Fruit fly (Drosophila melanogaster): ENCODE measurements around the gene PQBP1.

PQBP1 gene

DNA sequence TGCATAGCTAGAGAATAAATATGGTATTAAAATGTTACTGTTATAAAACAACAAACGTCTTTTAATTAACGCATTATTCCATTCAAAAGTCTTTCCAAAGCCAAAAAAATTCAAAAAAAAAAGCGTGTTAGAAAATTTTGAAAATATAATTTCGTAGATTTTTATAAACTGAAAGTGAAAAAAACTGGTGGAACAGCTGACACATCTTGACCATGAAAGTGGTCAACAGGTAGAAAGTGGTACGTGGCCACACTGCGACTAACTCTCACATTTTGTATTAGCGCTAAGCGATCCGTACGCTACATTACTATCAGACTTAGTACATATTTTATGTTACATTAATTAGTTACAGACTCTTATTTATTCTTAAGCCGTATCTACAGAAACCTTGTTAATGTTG, 5.3 kb downstream of the PQBP1 start, which contains the start of gene CG11836:
Gene CG11836 (plus strand): TSS at position 256 of the 400 bp plus-strand sequence.
- TF ChIP-seq Hr83 (GFP tag; optimal IDR thresholded peaks at IDR 0.05; ENCODE audit: poor library complexity, severe bottlenecking) (no peak), CG9705 (GFP tag; optimal IDR thresholded peaks at IDR 0.05) (no peak), foxo (GFP tag; optimal IDR thresholded peaks at IDR 0.05) (no peak), CG32264 (GFP tag; optimal IDR thresholded peaks at IDR 0.05) (no peak), psq (GFP tag; optimal IDR thresholded peaks at IDR 0.05) (no peak), ey (GFP tag; optimal IDR thresholded peaks at IDR 0.05) (no peak), HLH106 (tag; optimal IDR thresholded peaks at IDR 0.05) (no peak), Dfd (GFP tag; optimal IDR thresholded peaks at IDR 0.05) (no peak), dsf (GFP tag; optimal IDR thresholded peaks at IDR 0.05; ENCODE audit: borderline replicate concordance) (no peak), rgr (GFP tag; optimal IDR thresholded peaks at IDR 0.05) (no peak), fru (GFP tag; optimal IDR thresholded peaks at IDR 0.05) (no peak), woc (GFP tag; optimal IDR thresholded peaks at IDR 0.05) (no peak)

DNA sequence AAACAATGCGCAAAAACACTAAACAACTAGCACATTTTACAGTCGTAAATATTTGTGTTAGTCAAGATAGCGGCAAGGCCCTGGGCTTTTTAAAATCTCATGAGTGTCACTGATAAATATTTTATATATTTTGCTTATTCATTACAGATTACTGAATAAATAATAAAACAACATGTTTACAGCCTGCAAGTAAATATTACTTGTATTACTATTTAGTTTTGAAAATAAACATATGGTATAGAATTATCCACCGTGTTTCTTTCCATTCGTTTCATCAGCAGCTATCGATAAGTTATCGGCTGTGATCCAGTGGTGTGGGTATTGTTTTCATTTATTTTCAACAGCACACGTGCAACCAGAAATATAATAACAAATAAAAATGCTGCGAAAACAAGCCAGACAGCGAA, 9.0 kb downstream of the PQBP1 start, which contains the start of the genes shams and CG11920:
Gene shams (minus strand): TSS at position 50 of the 407 bp plus-strand sequence.
Gene CG11920 (plus strand): TSS at position 320 of the 407 bp plus-strand sequence.
- TF ChIP-seq Myc (optimal IDR thresholded peaks at IDR 0.05) (peak; percentile 47), pan (optimal IDR thresholded peaks at IDR 0.05) (no peak), HLH106 (tag; optimal IDR thresholded peaks at IDR 0.05) (peak; percentile 17), dmrt93B (GFP tag; optimal IDR thresholded peaks at IDR 0.05) (no peak), N (GFP tag; optimal IDR thresholded peaks at IDR 0.05) (no peak), CG9705 (GFP tag; optimal IDR thresholded peaks at IDR 0.05) (no peak), OdsH (GFP tag; optimal IDR thresholded peaks at IDR 0.05) (peak; percentile 25), Rel (GFP tag; optimal IDR thresholded peaks at IDR 0.05) (no peak), Rel (tag; optimal IDR thresholded peaks at IDR 0.05) (peak; percentile 17), sv (GFP tag; optimal IDR thresholded peaks at IDR 0.05) (no peak), ey (GFP tag; optimal IDR thresholded peaks at IDR 0.05) (no peak), Sp1 (GFP tag; optimal IDR thresholded peaks at IDR 0.05) (no peak), CG32264 (GFP tag; optimal IDR thresholded peaks at IDR 0.05) (no peak), GATAd (GFP tag; optimal IDR thresholded peaks at IDR 0.05) (no peak), dl (GFP tag; optimal IDR thresholded peaks at IDR 0.05; ENCODE audit: insufficient read depth in 1 of 2, partially characterized antibody in 2 of 2) (no peak), Hr78 (GFP tag; optimal IDR thresholded peaks at IDR 0.05) (no peak), Abd-B (GFP tag; optimal IDR thresholded peaks at IDR 0.05) (no peak), sage (GFP tag; optimal IDR thresholded peaks at IDR 0.05) (no peak), Hnf4 (GFP tag; optimal IDR thresholded peaks at IDR 0.05) (peak; percentile 20), Dfd (GFP tag; optimal IDR thresholded peaks at IDR 0.05) (no peak), psq (GFP tag; optimal IDR thresholded peaks at IDR 0.05) (no peak), woc (GFP tag; optimal IDR thresholded peaks at IDR 0.05) (peak; percentile 55), foxo (GFP tag; optimal IDR thresholded peaks at IDR 0.05) (no peak), br (GFP tag; optimal IDR thresholded peaks at IDR 0.05) (no peak), CrebA (GFP tag; optimal IDR thresholded peaks at IDR 0.05; ENCODE audit: borderline replicate concordance) (no peak), brk (GFP tag; optimal IDR thresholded peaks at IDR 0.05) (peak; percentile 73), rgr (GFP tag; optimal IDR thresholded peaks at IDR 0.05) (no peak), tai (GFP tag; optimal IDR thresholded peaks at IDR 0.05) (no peak), Jra (GFP tag; optimal IDR thresholded peaks at IDR 0.05) (peak; percentile 13)

DNA sequence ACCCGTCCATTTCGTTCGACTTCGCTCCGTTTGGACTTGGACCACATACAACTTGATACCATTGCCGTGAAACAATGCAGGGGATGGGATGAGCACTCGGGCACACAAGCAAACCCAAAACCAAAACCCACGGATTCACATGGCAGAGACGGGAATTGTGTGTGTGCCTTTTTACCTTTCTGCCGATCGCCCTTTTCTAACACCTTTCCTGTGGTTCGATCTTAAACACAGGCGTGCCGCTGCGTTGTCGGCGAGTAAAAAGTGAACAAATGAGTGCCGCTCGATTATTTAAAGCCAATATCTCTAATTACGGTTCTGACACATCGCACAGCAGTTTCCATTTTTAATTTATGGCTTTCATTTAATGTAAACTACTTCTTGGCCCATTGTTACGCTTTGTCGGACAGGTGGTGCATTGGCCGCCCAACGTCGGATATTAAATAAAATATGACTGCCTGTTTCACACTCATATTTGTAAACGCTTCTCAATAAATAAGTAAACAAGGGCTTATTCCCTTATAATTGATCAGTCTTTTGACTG, 11.8 kb downstream of the PQBP1 start:
- TF ChIP-seq N (GFP tag; optimal IDR thresholded peaks at IDR 0.05) (no peak), CG32264 (GFP tag; optimal IDR thresholded peaks at IDR 0.05) (no peak), fru (GFP tag; optimal IDR thresholded peaks at IDR 0.05) (no peak), Jra (GFP tag; optimal IDR thresholded peaks at IDR 0.05) (no peak), dmrt93B (GFP tag; optimal IDR thresholded peaks at IDR 0.05) (no peak), dsf (GFP tag; optimal IDR thresholded peaks at IDR 0.05; ENCODE audit: borderline replicate concordance) (no peak), CG9705 (GFP tag; optimal IDR thresholded peaks at IDR 0.05) (no peak), jim (GFP tag; optimal IDR thresholded peaks at IDR 0.05) (no peak), sv (GFP tag; optimal IDR thresholded peaks at IDR 0.05) (no peak), Hnf4 (GFP tag; optimal IDR thresholded peaks at IDR 0.05) (no peak), Vsx2 (GFP tag; optimal IDR thresholded peaks at IDR 0.05; ENCODE audit: partially characterized antibody) (no peak), h (GFP tag; optimal IDR thresholded peaks at IDR 0.05) (no peak), CrebA (GFP tag; optimal IDR thresholded peaks at IDR 0.05; ENCODE audit: borderline replicate concordance) (no peak), Rel (GFP tag; optimal IDR thresholded peaks at IDR 0.05) (no peak), Rel (tag; optimal IDR thresholded peaks at IDR 0.05) (no peak), woc (GFP tag; optimal IDR thresholded peaks at IDR 0.05) (no peak), tai (GFP tag; optimal IDR thresholded peaks at IDR 0.05) (no peak), Hr83 (GFP tag; optimal IDR thresholded peaks at IDR 0.05; ENCODE audit: poor library complexity, severe bottlenecking) (no peak), OdsH (GFP tag; optimal IDR thresholded peaks at IDR 0.05) (no peak)
